Fruit fly (Drosophila melanogaster) whole organism, embryonic: ENCODE measurements around the gene CG10803.

Experiments used
- B-H1 ChIP-seq: fragments of 200-800 bp; sonication (Bioruptor generic); IDR thresholded peaks from 3 replicates; pipeline ENCODE4 v1.3.6; 2022; ENCODE audit warnings: missing biosample characterization, missing genetic modification characterization
- Blimp-1 ChIP-seq: fragments of 200-800 bp; sonication (Bioruptor generic); optimal IDR thresholded peaks from 3 replicates; lab custom pipeline; 2018; ENCODE audit warnings: missing biosample characterization, missing genetic modification characterization, mild to moderate bottlenecking, moderate library complexity, missing genetic modification reagents
- CG11456 ChIP-seq: fragments of 200-800 bp; sonication (Bioruptor generic); IDR thresholded peaks from 3 replicates; pipeline ENCODE4 v1.3.6; 2022; ENCODE audit warnings: missing biosample characterization, missing genetic modification characterization
- CG12155 ChIP-seq: fragments of 200-800 bp; sonication (Bioruptor generic); optimal IDR thresholded peaks from 3 replicates; lab custom pipeline; 2016; ENCODE audit warnings: missing biosample characterization, missing genetic modification characterization
- CG12391 ChIP-seq: fragments of 200-800 bp; sonication (Bioruptor generic); optimal IDR thresholded peaks from 3 replicates; lab custom pipeline; 2018; ENCODE audit warnings: missing biosample characterization, mild to moderate bottlenecking, missing genetic modification characterization, moderate library complexity
- CG13296 ChIP-seq: fragments of 200-800 bp; sonication (Bioruptor generic); optimal IDR thresholded peaks from 3 replicates; lab custom pipeline; 2018; ENCODE audit warnings: missing biosample characterization, mild to moderate bottlenecking, missing genetic modification characterization
- CG15269 ChIP-seq: fragments of 200-800 bp; sonication (Bioruptor generic); optimal IDR thresholded peaks from 2 replicates; lab custom pipeline; 2018; ENCODE audit warnings: missing biosample characterization, mild to moderate bottlenecking, missing genetic modification characterization, moderate library complexity
- CG1647 ChIP-seq: fragments of 200-800 bp; sonication (Bioruptor generic); optimal IDR thresholded peaks from 3 replicates; lab custom pipeline; 2016; ENCODE audit warnings: missing biosample characterization, missing genetic modification characterization
- CG16863 ChIP-seq: fragments of 200-800 bp; sonication (Bioruptor generic); optimal IDR thresholded peaks from 3 replicates; lab custom pipeline; 2016; ENCODE audit warnings: missing biosample characterization, missing genetic modification characterization
- CG4328 ChIP-seq: fragments of 200-800 bp; sonication (Bioruptor generic); optimal IDR thresholded peaks from 3 replicates; lab custom pipeline; 2017; ENCODE audit warnings: missing biosample characterization, missing genetic modification reagents, missing genetic modification characterization
- CG6254 ChIP-seq: fragments of 200-800 bp; sonication (Bioruptor generic); optimal IDR thresholded peaks from 3 replicates; lab custom pipeline; 2017; ENCODE audit warnings: mild to moderate bottlenecking, missing biosample characterization, missing genetic modification reagents, missing genetic modification characterization
- CG8089 ChIP-seq: fragments of 200-800 bp; sonication (Bioruptor generic); optimal IDR thresholded peaks from 3 replicates; lab custom pipeline; 2016; ENCODE audit warnings: missing biosample characterization, missing genetic modification characterization
- CG8944 ChIP-seq: fragments of 200-800 bp; sonication (Bioruptor generic); optimal IDR thresholded peaks from 3 replicates; lab custom pipeline; 2016; ENCODE audit warnings: missing biosample characterization, missing genetic modification characterization
- CG9609 ChIP-seq: fragments of 200-800 bp; sonication (Bioruptor generic); optimal IDR thresholded peaks from 3 replicates; lab custom pipeline; 2016; ENCODE audit warnings: missing biosample characterization, missing genetic modification characterization
- CG9817 ChIP-seq: fragments of 200-800 bp; sonication (Bioruptor generic); optimal IDR thresholded peaks from 2 replicates; lab custom pipeline; 2018; ENCODE audit warnings: missing biosample characterization, mild to moderate bottlenecking, missing genetic modification characterization, moderate library complexity
- Dek ChIP-seq: fragments of 200-800 bp; sonication (Bioruptor generic); optimal IDR thresholded peaks from 3 replicates; lab custom pipeline; 2019; ENCODE audit warnings: missing biosample characterization, mild to moderate bottlenecking, missing genetic modification characterization, moderate library complexity
- Elba2 ChIP-seq: fragments of 200-800 bp; sonication (Bioruptor generic); optimal IDR thresholded peaks from 3 replicates; lab custom pipeline; 2016; ENCODE audit warnings: missing biosample characterization, missing genetic modification characterization
- HmgD ChIP-seq: fragments of 200-800 bp; sonication (Bioruptor generic); optimal IDR thresholded peaks from 3 replicates; lab custom pipeline; 2016; ENCODE audit warnings: missing biosample characterization, missing genetic modification characterization
- Hr3 ChIP-seq: fragments of 200-800 bp; sonication (Bioruptor generic); optimal IDR thresholded peaks from 3 replicates; lab custom pipeline; 2016; ENCODE audit warnings: missing biosample characterization, missing genetic modification characterization
- MBD-R2 ChIP-seq: fragments of 200-800 bp; sonication (Bioruptor generic); IDR thresholded peaks from 2 replicates; pipeline ENCODE4 v1.3.6; 2022; ENCODE audit warnings: missing biosample characterization, missing genetic modification characterization
- NFAT ChIP-seq: fragments of 200-800 bp; sonication (Bioruptor generic); IDR thresholded peaks from 2 replicates; pipeline ENCODE4 v1.3.6; 2022; ENCODE audit warnings: missing biosample characterization, missing genetic modification characterization
- Optix ChIP-seq: fragments of 200-800 bp; sonication (Bioruptor generic); IDR thresholded peaks from 3 replicates; pipeline ENCODE4 v1.3.6; 2022; ENCODE audit warnings: missing biosample characterization, missing genetic modification characterization
- PHDP ChIP-seq: fragments of 200-800 bp; sonication (Bioruptor generic); optimal IDR thresholded peaks from 3 replicates; lab custom pipeline; 2018; ENCODE audit warnings: missing biosample characterization, mild to moderate bottlenecking, missing genetic modification characterization, moderate library complexity
- Pdp1 ChIP-seq, 2 experiments: fragments of 200-800 bp; sonication (Bioruptor generic); optimal IDR thresholded peaks; 3 replicates each; lab custom pipeline; 2016; ENCODE audit warnings: missing biosample characterization in 2 of 2, missing genetic modification characterization in 2 of 2, mild to moderate bottlenecking in 1 of 2, moderate library complexity in 1 of 2
- Tbp ChIP-seq: fragments of >200 bp; optimal IDR thresholded peaks from 2 replicates; lab custom pipeline; 2018; ENCODE audit warnings: missing biosample characterization, missing genetic modification characterization
- Xrp1 ChIP-seq: fragments of 200-800 bp; sonication (Bioruptor generic); IDR thresholded peaks from 2 replicates; pipeline ENCODE4 v1.3.6; 2022; ENCODE audit warnings: missing biosample characterization, missing genetic modification characterization
- ab ChIP-seq: fragments of 200-800 bp; sonication (Bioruptor generic); optimal IDR thresholded peaks from 2 replicates; lab custom pipeline; 2016; ENCODE audit warnings: missing biosample characterization, missing genetic modification characterization
- aop ChIP-seq: fragments of 200-800 bp; sonication (Bioruptor generic); IDR thresholded peaks from 2 replicates; pipeline ENCODE4 v1.3.6; 2022; ENCODE audit warnings: missing biosample characterization, missing genetic modification characterization
- ash1 ChIP-seq: fragments of 200-800 bp; sonication (Bioruptor generic); optimal IDR thresholded peaks from 2 replicates; lab custom pipeline; 2018; ENCODE audit warnings: missing biosample characterization, mild to moderate bottlenecking, missing genetic modification characterization
- ato ChIP-seq: fragments of 200-800 bp; sonication (Bioruptor generic); IDR thresholded peaks from 2 replicates; pipeline ENCODE4 v1.3.6; 2022; ENCODE audit warnings: missing biosample characterization, missing genetic modification characterization; ENCODE audit not compliant: partially characterized antibody
- dmrt99B ChIP-seq: fragments of 200-800 bp; sonication (Bioruptor generic); optimal IDR thresholded peaks from 2 replicates; lab custom pipeline; 2018; ENCODE audit warnings: missing biosample characterization, mild to moderate bottlenecking, missing genetic modification characterization, moderate library complexity
- ems ChIP-seq: fragments of 200-800 bp; sonication (Bioruptor generic); optimal IDR thresholded peaks from 3 replicates; lab custom pipeline; 2016; ENCODE audit warnings: missing biosample characterization, missing genetic modification characterization
- en ChIP-seq: fragments of 200-800 bp; sonication (Bioruptor generic); optimal IDR thresholded peaks from 2 replicates; lab custom pipeline; 2016; ENCODE audit warnings: missing biosample characterization, missing genetic modification characterization
- eyg ChIP-seq: fragments of 200-800 bp; sonication (Bioruptor generic); optimal IDR thresholded peaks from 3 replicates; lab custom pipeline; 2016; ENCODE audit warnings: missing biosample characterization, missing genetic modification characterization
- fu2 ChIP-seq: fragments of 200-800 bp; sonication (Bioruptor generic); optimal IDR thresholded peaks from 2 replicates; lab custom pipeline; 2016; ENCODE audit warnings: missing biosample characterization, missing genetic modification characterization
- gfzf ChIP-seq: fragments of 200-800 bp; sonication (Bioruptor generic); optimal IDR thresholded peaks from 2 replicates; lab custom pipeline; 2016; ENCODE audit warnings: missing biosample characterization, mild to moderate bottlenecking, missing genetic modification characterization, moderate library complexity
- gsb-n ChIP-seq: fragments of 200-800 bp; sonication (Bioruptor generic); optimal IDR thresholded peaks from 3 replicates; lab custom pipeline; 2018; ENCODE audit warnings: missing biosample characterization, mild to moderate bottlenecking, missing genetic modification characterization
- hth ChIP-seq: fragments of >200 bp; optimal IDR thresholded peaks from 2 replicates; lab custom pipeline; 2017; ENCODE audit warnings: inconsistent platforms
- insv ChIP-seq, 2 experiments: fragments of 200-800 bp; sonication (Bioruptor generic); optimal IDR thresholded peaks; 3 replicates each; lab custom pipeline; 2016 to 2018; ENCODE audit warnings: missing biosample characterization in 2 of 2, missing genetic modification characterization in 2 of 2
- lmd ChIP-seq: fragments of 200-800 bp; sonication (Bioruptor generic); IDR thresholded peaks from 2 replicates; pipeline ENCODE4 v1.3.6; 2022; ENCODE audit warnings: missing biosample characterization, missing genetic modification characterization
- nau ChIP-seq: fragments of 200-800 bp; sonication (Bioruptor generic); optimal IDR thresholded peaks from 3 replicates; lab custom pipeline; 2017; ENCODE audit warnings: missing biosample characterization, mild to moderate bottlenecking, missing genetic modification characterization, missing genetic modification reagents
- org-1 ChIP-seq: fragments of 200-800 bp; sonication (Bioruptor generic); optimal IDR thresholded peaks from 2 replicates; lab custom pipeline; 2017; ENCODE audit warnings: missing biosample characterization, missing genetic modification characterization
- pan ChIP-seq, 4 experiments: fragments of >200 bp in 3 of 4; fragments of 200-800 bp in 1 of 4; sonication (Bioruptor generic) in 1 of 4; optimal IDR thresholded peaks in 3 of 4; IDR thresholded peaks in 1 of 4; 2 replicates each; pipeline versions ENCODE4 v1.3.6 to Lab custom; 2017 to 2022; ENCODE audit warnings: missing biosample characterization in 2 of 4, missing genetic modification characterization in 2 of 4, mixed read lengths in 1 of 4
- run ChIP-seq: fragments of 200-800 bp; sonication (Bioruptor generic); optimal IDR thresholded peaks from 3 replicates; lab custom pipeline; 2018; ENCODE audit warnings: missing biosample characterization, mild to moderate bottlenecking, missing genetic modification characterization
- sc ChIP-seq, 3 experiments: fragments of >200 bp in 2 of 3; fragments of 200-800 bp in 1 of 3; sonication (Bioruptor generic) in 1 of 3; optimal IDR thresholded peaks; 2 replicates in 2 of 3; 3 replicates in 1 of 3; lab custom pipeline; 2017; ENCODE audit warnings: mild to moderate bottlenecking in 1 of 3, missing biosample characterization in 1 of 3, missing genetic modification characterization in 1 of 3, missing genetic modification reagents in 1 of 3
- scrt ChIP-seq: fragments of 200-800 bp; sonication (Bioruptor generic); optimal IDR thresholded peaks from 2 replicates; lab custom pipeline; 2018; ENCODE audit warnings: missing biosample characterization, mild to moderate bottlenecking, missing genetic modification characterization, moderate library complexity
- sim ChIP-seq: fragments of 200-800 bp; sonication (Bioruptor generic); IDR thresholded peaks from 2 replicates; pipeline ENCODE4 v1.3.6; 2022; ENCODE audit warnings: missing biosample characterization, missing genetic modification characterization
- ssp ChIP-seq: fragments of 200-800 bp; sonication (Bioruptor generic); IDR thresholded peaks from 2 replicates; pipeline ENCODE4 v1.3.6; 2022; ENCODE audit warnings: missing biosample characterization, missing genetic modification characterization
- tio ChIP-seq: fragments of 200-800 bp; sonication (Bioruptor generic); optimal IDR thresholded peaks from 2 replicates; lab custom pipeline; 2017; ENCODE audit warnings: missing biosample characterization, missing genetic modification characterization, inconsistent platforms
- toy ChIP-seq: fragments of 200-800 bp; sonication (Bioruptor generic); IDR thresholded peaks from 2 replicates; pipeline ENCODE4 v1.3.6; 2022; ENCODE audit warnings: missing biosample characterization, missing genetic modification characterization
- zfh1 ChIP-seq: fragments of 200-800 bp; sonication (Bioruptor generic); IDR thresholded peaks from 3 replicates; pipeline ENCODE4 v1.3.6; 2022; ENCODE audit warnings: missing biosample characterization, missing genetic modification characterization

The CG10803 gene

dm6 chrX:3538775-3539174 lies 53.3 kb downstream of the CG10803 start (continued):
- TF ChIP-seq CG4328 (GFP tag; lab: Kevin White, UChicago) (no peak), dmrt99B (tag; lab: Kevin White, UChicago) (peak; percentile 18), Tbp (GFP tag; lab: Kevin White, UChicago) (no peak), Dek (no peak), insv (GFP tag; optimal IDR thresholded peaks at IDR 0.05; lab: Kevin White, UChicago) (no peak), toy (no peak), en (GFP tag; lab: Kevin White, UChicago) (no peak), CG11456 (0 out of 3 replicates have a peak, but pooled peaks have one; percentile 19), CG9817 (tag; lab: Kevin White, UChicago) (no peak), aop (no peak), ash1 (GFP tag; lab: Kevin White, UChicago) (no peak), tio (GFP tag; lab: Kevin White, UChicago) (peak; percentile 14), CG12391 (tag; lab: Kevin White, UChicago) (no peak), CG1647 (GFP tag; lab: Kevin White, UChicago) (no peak), zfh1 (GFP tag; lab: Robert Waterston, UW) (0 out of 3 replicates have a peak, but pooled peaks have one; percentile 26), org-1 (no peak), eyg (GFP tag; lab: Kevin White, UChicago) (no peak), Hr3 (GFP tag; lab: Kevin White, UChicago) (peak; percentile 7), CG8089 (GFP tag; lab: Kevin White, UChicago) (no peak), pan (optimal IDR thresholded peaks at IDR 0.05; lab: Kevin White, UChicago) (no peak), pan (GFP tag; optimal IDR thresholded peaks at IDR 0.05 in 1 of 2, IDR thresholded peaks at IDR 0.05 in 1 of 2) (peak in 1 of 2 experiments; percentile 47), Blimp-1 (GFP tag; lab: Kevin White, UChicago) (peak; percentile 21), run (tag; lab: Kevin White, UChicago) (no peak), CG6254 (GFP tag; lab: Kevin White, UChicago) (no peak), NFAT (GFP tag; lab: Robert Waterston, UW) (no peak), CG9609 (GFP tag; lab: Kevin White, UChicago) (peak; percentile 32), B-H1 (GFP tag; lab: Robert Waterston, UW) (no peak), nau (GFP tag; lab: Kevin White, UChicago) (no peak), CG16863 (peak; percentile 60), fu2 (GFP tag; lab: Kevin White, UChicago) (peak; percentile 47), Xrp1 (GFP tag; lab: Robert Waterston, UW) (peak; percentile 33; the same call in 1 of the 2 replicates), CG13296 (GFP tag; lab: Kevin White, UChicago) (no peak), ems (GFP tag; lab: Kevin White, UChicago) (no peak), scrt (GFP tag; lab: Kevin White, UChicago) (no peak), Pdp1 (GFP tag; optimal IDR thresholded peaks at IDR 0.05; lab: Kevin White, UChicago) (peak; percentile 18 to 43), MBD-R2 (no peak), Elba2 (no peak), CG8944 (GFP tag; lab: Kevin White, UChicago) (peak; percentile 37), CG12155 (GFP tag; lab: Kevin White, UChicago) (no peak), Optix (GFP tag; lab: Robert Waterston, UW) (peak; percentile 26; the same call in 1 of the 3 replicates), lmd (GFP tag; lab: Robert Waterston, UW) (peak; percentile 59), ato (GFP tag; lab: Robert Waterston, UW) (no peak), sim (GFP tag; lab: Robert Waterston, UW) (no peak), PHDP (tag; lab: Kevin White, UChicago) (no peak), CG15269 (tag; lab: Kevin White, UChicago) (peak; percentile 26), gsb-n (tag; lab: Kevin White, UChicago) (no peak), HmgD (GFP tag; lab: Kevin White, UChicago) (no peak), sc (optimal IDR thresholded peaks at IDR 0.05; lab: Kevin White, UChicago) (no peak), sc (GFP tag; optimal IDR thresholded peaks at IDR 0.05; lab: Kevin White, UChicago) (no peak), gfzf (no peak), hth (lab: Kevin White, UChicago) (no peak), ab (GFP tag; lab: Kevin White, UChicago) (no peak), ssp (peak; percentile 33; the same call in 1 of the 2 replicates)
